Worm (Caenorhabditis elegans) whole organism, young adult: Measurements from ENCODE around the gene T13F2.2.

Experiments used
- B0336.3 ChIP-seq: fragments of 200-800 bp; sonication (Bioruptor generic); IDR thresholded peaks from 2 replicates; pipeline ENCODE4 v1.3.6; 2022; ENCODE audit warnings: missing genetic modification characterization, missing compliant biosample characterization
- akir-1 ChIP-seq: fragments of 200-800 bp; sonication (Bioruptor generic); optimal IDR thresholded peaks from 2 replicates; lab custom pipeline; 2018; ENCODE audit warnings: mild to moderate bottlenecking, missing genetic modification characterization, moderate library complexity, missing compliant biosample characterization
- ceh-27 ChIP-seq: fragments of 200-800 bp; sonication (Bioruptor generic); optimal IDR thresholded peaks from 2 replicates; lab custom pipeline; 2018; ENCODE audit warnings: mild to moderate bottlenecking, missing genetic modification characterization, moderate library complexity, missing compliant biosample characterization
- dpff-1 ChIP-seq: sonication (generic microtip); optimal IDR thresholded peaks from 2 replicates; lab custom pipeline; 2017; ENCODE audit warnings: mild to moderate bottlenecking, missing genetic modification characterization, missing compliant biosample characterization
- dpl-1 ChIP-seq: fragments of 150-350 bp; optimal IDR thresholded peaks from 2 replicates; lab custom pipeline; 2014; ENCODE audit warnings: missing biosample characterization, missing genetic modification reagents, missing genetic modification characterization
- lsy-27 ChIP-seq: sonication (generic microtip); optimal IDR thresholded peaks from 2 replicates; lab custom pipeline; 2017; ENCODE audit warnings: missing genetic modification characterization, mild to moderate bottlenecking, missing compliant biosample characterization, antibody characterized with exemption, missing genotype, borderline replicate concordance; ENCODE audit not compliant: insufficient read depth
- repo-1 ChIP-seq: sonication (generic microtip); optimal IDR thresholded peaks from 2 replicates; lab custom pipeline; 2017; ENCODE audit warnings: mild to moderate bottlenecking, missing genetic modification characterization, missing compliant biosample characterization
- snpc-4 ChIP-seq, 5 experiments: fragments of 150-350 bp in 1 of 5; sonication (generic microtip) in 4 of 5; optimal IDR thresholded peaks; 2 replicates each; lab custom pipeline; 2014 to 2018; ENCODE audit warnings: missing genetic modification characterization in 5 of 5, missing biosample characterization in 3 of 5, antibody characterized with exemption in 2 of 5, mild to moderate bottlenecking in 2 of 5, missing compliant biosample characterization in 2 of 5, missing genotype in 2 of 5, moderate library complexity in 2 of 5, missing genetic modification reagents in 1 of 5
- tbp1 ChIP-seq: fragments of 200-800 bp; sonication (Bioruptor generic); optimal IDR thresholded peaks from 2 replicates; lab custom pipeline; 2018; ENCODE audit warnings: mild to moderate bottlenecking, missing genetic modification characterization, missing compliant biosample characterization
- tlf-1 ChIP-seq: fragments of 200-800 bp; sonication (Bioruptor generic); optimal IDR thresholded peaks from 2 replicates; lab custom pipeline; 2018; ENCODE audit warnings: mild to moderate bottlenecking, missing genetic modification characterization, missing compliant biosample characterization

- no peak for TF ChIP-seq repo-1 (tag; lab: Kevin White, UChicago)
- no peak for TF ChIP-seq akir-1 (GFP tag; lab: Kevin White, UChicago)
- TF ChIP-seq lsy-27 (tag; lab: Kevin White, UChicago) = no peak
- no peak for TF ChIP-seq snpc-4 (GFP tag; optimal IDR thresholded peaks at IDR 0.05; lab: Kevin White, UChicago)
- TF ChIP-seq snpc-4 (tag; optimal IDR thresholded peaks at IDR 0.05; lab: Kevin White, UChicago) = no peak
- TF ChIP-seq tlf-1 (GFP tag; lab: Kevin White, UChicago) = no peak
- no peak for TF ChIP-seq dpl-1
- no peak for TF ChIP-seq tbp1
- no peak for TF ChIP-seq B0336.3 (GFP tag; lab: Robert Waterston, UW)
- TF ChIP-seq dpff-1 (tag; lab: Kevin White, UChicago) = no peak
- TF ChIP-seq ceh-27 = no peak
Measured at ce11 chrIV:9811487-9811886, 14.3 kb upstream of the T13F2.2 start.
